Worm (Caenorhabditis elegans) whole organism, L4/young adult: ENCODE measurements around the gene F45D11.11.
"Not testable (repeated sequence)": the region's sequence is repeated elsewhere in the genome, so short reads cannot be mapped to it uniquely, and the experiment has no call there.

Experiments
- W03F9.2 ChIP-seq: fragments of 150-350 bp; optimal IDR thresholded peaks from 2 replicates; lab custom pipeline; 2014; ENCODE audit warnings: missing biosample characterization, missing genetic modification characterization
- dao-5 ChIP-seq: sonication (generic microtip); optimal IDR thresholded peaks from 2 replicates; lab custom pipeline; 2016; ENCODE audit warnings: missing genotype, missing genetic modification characterization, moderate library complexity, missing compliant biosample characterization
- him-1 ChIP-seq: sonication (generic microtip); optimal IDR thresholded peaks from 2 replicates; lab custom pipeline; 2016; ENCODE audit warnings: missing genotype, missing genetic modification reagents, missing genetic modification characterization, missing compliant biosample characterization

- not testable (repeated sequence) for TF ChIP-seq him-1; dao-5 (tag; lab: Kevin White, UChicago); W03F9.2 (tag; lab: Kevin White, UChicago)
Measured at ce11 chrII:966962-967361, 29.1 kb downstream of the F45D11.11 start, which contains the start of gene fbxc-18.
